Worm (Caenorhabditis elegans) whole organism, late embryonic: ENCODE results near the gene npr-42.

Source experiments
- ama-1 ChIP-seq: fragments of 150-350 bp; optimal IDR thresholded peaks from 2 replicates; lab custom pipeline; 2014
- ceh-34 ChIP-seq: sonication (generic microtip); optimal IDR thresholded peaks from 2 replicates; lab custom pipeline; 2016; ENCODE audit warnings: mild to moderate bottlenecking, missing genetic modification characterization, missing compliant biosample characterization
- fkh-10 ChIP-seq: fragments of 150-350 bp; optimal IDR thresholded peaks from 2 replicates; lab custom pipeline; 2014; ENCODE audit warnings: missing biosample characterization, missing genetic modification reagents, missing genetic modification characterization
- lim-6 ChIP-seq: sonication (generic microtip); optimal IDR thresholded peaks from 2 replicates; lab custom pipeline; 2016; ENCODE audit warnings: missing genetic modification characterization, missing compliant biosample characterization
- lin-11 ChIP-seq: fragments of 200-800 bp; sonication (Bioruptor generic); optimal IDR thresholded peaks from 2 replicates; lab custom pipeline; 2018; ENCODE audit warnings: mild to moderate bottlenecking, missing genetic modification characterization, missing compliant biosample characterization
- nhr-11 ChIP-seq: fragments of 150-350 bp; optimal IDR thresholded peaks from 2 replicates; lab custom pipeline; 2014; ENCODE audit warnings: missing biosample characterization, missing genetic modification characterization
- rnt-1 ChIP-seq: sonication (generic microtip); optimal IDR thresholded peaks from 2 replicates; lab custom pipeline; 2016; ENCODE audit warnings: missing genetic modification characterization, missing compliant biosample characterization
- sox-2 ChIP-seq: fragments of 200-800 bp; sonication (Bioruptor generic); IDR thresholded peaks from 2 replicates; pipeline ENCODE4 v1.3.6; 2022; ENCODE audit warnings: missing genetic modification reagents, missing genetic modification characterization, missing compliant biosample characterization

DNA sequence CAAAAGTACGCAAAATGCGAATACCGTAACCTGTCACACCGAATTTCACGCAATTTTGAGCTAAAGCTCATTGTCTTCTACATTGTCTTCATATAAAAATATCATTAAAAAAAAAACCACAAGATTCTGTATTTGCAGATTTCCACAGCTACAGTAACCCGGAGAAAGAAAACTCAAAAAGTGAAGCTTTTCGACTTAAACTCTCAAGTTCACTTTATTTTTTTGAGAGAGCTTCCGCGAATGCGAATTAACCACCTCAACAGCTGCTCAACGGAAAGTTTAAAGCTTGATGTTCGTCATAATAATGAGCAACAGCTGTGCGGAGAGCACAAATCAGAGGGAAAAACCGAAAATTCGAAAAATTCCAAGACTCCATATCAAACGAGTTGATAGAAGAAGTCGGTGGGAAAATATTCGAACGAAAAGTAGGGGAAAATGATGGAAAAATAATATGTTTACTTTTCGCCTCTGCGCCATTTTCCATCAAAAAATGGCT lies 17.1 kb downstream of the npr-42 start:
- TF ChIP-seq lim-6 (tag; lab: Kevin White, UChicago): no peak
- TF ChIP-seq ama-1 (lab: Kevin White, UChicago): no peak
- TF ChIP-seq rnt-1 (tag; lab: Kevin White, UChicago): no peak
- no peak for TF ChIP-seq ceh-34 (tag; lab: Kevin White, UChicago)
- no peak for TF ChIP-seq sox-2 (GFP tag; lab: Robert Waterston, UW)
- no peak for TF ChIP-seq nhr-11
- TF ChIP-seq lin-11 (tag; lab: Kevin White, UChicago): no peak
- TF ChIP-seq fkh-10 (GFP tag; lab: Kevin White, UChicago): no peak
